Worm (Caenorhabditis elegans): ENCODE data around the gene wht-4.

Gene wht-4

DNA sequence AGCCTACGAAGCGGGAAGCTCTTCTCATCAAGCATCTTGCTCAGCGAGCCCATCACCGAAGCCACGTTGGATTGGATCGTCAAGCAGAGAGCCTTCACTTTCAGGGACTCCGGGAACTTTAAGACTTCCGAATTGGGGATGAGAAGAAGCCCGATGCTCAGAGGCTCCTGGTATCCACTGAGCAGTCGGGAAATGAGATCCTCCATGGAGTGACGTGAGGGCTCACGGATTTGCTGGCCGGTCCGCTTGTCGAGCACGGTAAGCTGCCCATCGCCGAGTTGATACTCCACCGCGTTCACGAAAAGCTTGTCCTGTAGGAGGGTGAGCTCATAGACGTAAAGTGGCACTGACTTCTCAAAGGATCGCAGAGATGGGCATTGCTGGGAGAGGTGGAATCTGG is 31.2 kb upstream of the wht-4 start:
- TF ChIP-seq ZK546.5 (tag; optimal IDR thresholded peaks at IDR 0.05) = no peak
- no peak for TF ChIP-seq unc-39 (tag; optimal IDR thresholded peaks at IDR 0.05)
- peak; percentile 58; the same call in 1 of the 2 replicates for TF ChIP-seq set-16 (GFP tag; IDR thresholded peaks at IDR 0.05)
- no peak for TF ChIP-seq Y48G9A.11 (GFP tag; IDR thresholded peaks at IDR 0.05)
- TF ChIP-seq hmg-1.1 (GFP tag; IDR thresholded peaks at IDR 0.05) = no peak

DNA sequence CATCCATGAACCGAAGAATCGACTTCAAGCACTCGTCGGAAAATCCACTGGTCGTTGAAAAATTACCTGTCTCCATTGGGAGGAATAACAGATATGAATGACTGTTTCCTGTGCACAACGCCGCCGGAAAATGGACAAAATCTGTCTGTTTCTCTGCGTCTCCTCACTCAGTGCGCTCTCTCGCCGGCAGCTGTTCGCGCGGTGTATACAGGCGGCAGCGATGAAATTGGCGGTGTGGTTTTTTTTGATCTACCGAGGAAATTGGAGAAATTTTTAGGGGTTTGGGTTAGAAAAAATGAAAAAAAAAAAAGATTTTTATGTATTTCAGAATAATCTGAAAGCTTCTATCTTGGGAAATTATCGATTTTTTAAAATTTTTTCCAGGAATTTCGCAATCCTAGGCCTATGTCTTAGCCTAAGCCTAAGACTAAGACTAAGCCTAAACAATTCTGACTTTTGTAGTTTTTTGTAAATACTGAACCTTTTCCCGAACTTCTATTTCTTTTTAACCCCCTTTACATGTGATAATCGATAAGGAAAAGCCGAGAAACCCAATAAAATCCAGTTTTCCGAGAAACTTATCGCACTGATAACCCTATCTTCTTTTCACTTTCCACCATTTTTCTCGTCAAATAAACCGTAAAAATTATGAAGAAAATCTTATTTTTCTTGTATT is 30.6 kb upstream of the wht-4 start, which contains the start of the genes fbxc-50 and C17F4.2:
Gene fbxc-50, minus strand, starts transcription at position 81 of the 676 bp plus-strand sequence.
Gene C17F4.2, plus strand, starts transcription at position 626 of the 676 bp plus-strand sequence.
- TF ChIP-seq tag-97 (GFP tag; IDR thresholded peaks at IDR 0.05) (no peak), mdt-29 (GFP tag; IDR thresholded peaks at IDR 0.05) (no peak), ztf-11 (tag; optimal IDR thresholded peaks at IDR 0.05) (no peak), gei-8 (GFP tag; optimal IDR thresholded peaks at IDR 0.05) (no peak), jun-1 (tag; optimal IDR thresholded peaks at IDR 0.05) (no peak), saeg-2 (GFP tag; IDR thresholded peaks at IDR 0.05) (no peak), mdl-1 (tag; optimal IDR thresholded peaks at IDR 0.05) (no peak)

DNA sequence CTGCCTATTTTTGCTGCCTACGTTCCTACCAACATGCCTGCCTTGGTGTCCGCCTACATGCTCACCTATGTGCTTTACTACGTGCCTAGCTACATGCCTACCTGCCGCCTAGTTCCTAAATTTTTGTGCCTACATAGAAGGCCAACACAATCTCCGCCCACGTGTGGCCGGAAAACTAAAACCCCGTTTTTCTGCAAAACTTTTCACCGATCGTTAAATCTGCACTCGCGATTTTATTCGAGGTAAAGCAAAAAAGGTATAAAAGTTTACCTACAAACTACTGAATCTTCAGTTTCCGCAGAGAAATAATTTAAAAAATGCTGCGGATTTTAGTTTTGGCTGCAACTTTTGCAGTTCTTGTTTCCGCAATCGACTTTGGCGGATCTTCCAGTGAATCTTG is 29.3 kb upstream of the wht-4 start, which contains the start of gene clec-124:
Gene clec-124, plus strand, starts transcription at position 301 of the 400 bp plus-strand sequence.
- TF ChIP-seq daf-12 (tag; optimal IDR thresholded peaks at IDR 0.05) (no peak), dve-1 (tag; optimal IDR thresholded peaks at IDR 0.05; ENCODE audit: insufficient read depth) (no peak), mep-1 (tag; optimal IDR thresholded peaks at IDR 0.05) (no peak), ctbp-1 (GFP tag; IDR thresholded peaks at IDR 0.05) (no peak), aly-2 (tag; optimal IDR thresholded peaks at IDR 0.05) (no peak), lin-39 (tag; optimal IDR thresholded peaks at IDR 0.05) (no peak), zag-1 (tag; optimal IDR thresholded peaks at IDR 0.05) (no peak), Y48G9A.11 (GFP tag; IDR thresholded peaks at IDR 0.05) (no peak), snpc-4 (tag; optimal IDR thresholded peaks at IDR 0.05) (no peak), nhr-42 (GFP tag; IDR thresholded peaks at IDR 0.05) (no peak), ces-1 (GFP tag; optimal IDR thresholded peaks at IDR 0.05) (no peak), ceh-82 (tag; optimal IDR thresholded peaks at IDR 0.05) (no peak), nhr-28 (tag; optimal IDR thresholded peaks at IDR 0.05) (no peak)

DNA sequence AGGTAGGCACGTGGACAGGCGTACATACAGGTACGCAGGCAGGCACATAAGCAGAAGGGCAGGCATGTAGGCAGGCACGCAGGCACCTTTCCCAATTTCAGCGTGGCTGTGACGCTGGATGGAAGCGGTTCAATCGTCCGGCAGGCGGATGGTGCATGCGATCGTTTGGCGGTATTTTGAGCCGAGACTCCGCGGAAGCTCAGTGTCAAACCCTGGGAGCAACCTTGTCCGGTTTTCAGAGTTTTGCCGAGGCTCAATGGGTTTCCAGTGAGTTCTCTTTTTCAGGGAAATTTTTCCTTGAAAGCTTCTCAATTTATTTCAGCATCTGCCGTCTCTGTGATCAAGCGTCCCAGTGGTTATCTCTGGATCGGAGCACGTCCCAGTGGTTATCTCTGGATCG is 28.5 kb upstream of the wht-4 start:
- TF ChIP-seq set-16 (GFP tag; IDR thresholded peaks at IDR 0.05) (peak; percentile 60; the same call in 1 of the 2 replicates), dmd-8 (GFP tag; IDR thresholded peaks at IDR 0.05) (no peak)

DNA sequence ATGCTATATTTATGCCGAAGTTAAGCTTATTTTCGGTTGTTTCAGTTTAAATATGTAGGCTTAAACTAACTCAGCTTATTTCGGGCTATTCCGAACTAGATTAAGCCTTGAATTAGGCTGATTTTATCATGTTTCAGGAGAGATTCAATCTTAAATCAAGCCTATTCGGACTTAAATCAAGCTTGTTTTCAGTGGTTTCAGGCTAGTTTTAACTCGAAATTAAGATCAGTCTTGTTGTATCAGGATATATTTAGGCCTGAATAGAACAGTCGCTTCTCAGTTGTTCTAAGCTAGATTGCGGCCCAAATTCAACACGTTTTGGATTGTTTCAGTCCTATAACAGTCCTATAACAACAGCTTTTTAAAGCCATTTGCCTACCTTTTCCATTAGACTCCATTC is 27.0 kb upstream of the wht-4 start:
- TF ChIP-seq set-16 (GFP tag; IDR thresholded peaks at IDR 0.05) (no peak), aha-1 (tag) (peak; percentile 96)

DNA sequence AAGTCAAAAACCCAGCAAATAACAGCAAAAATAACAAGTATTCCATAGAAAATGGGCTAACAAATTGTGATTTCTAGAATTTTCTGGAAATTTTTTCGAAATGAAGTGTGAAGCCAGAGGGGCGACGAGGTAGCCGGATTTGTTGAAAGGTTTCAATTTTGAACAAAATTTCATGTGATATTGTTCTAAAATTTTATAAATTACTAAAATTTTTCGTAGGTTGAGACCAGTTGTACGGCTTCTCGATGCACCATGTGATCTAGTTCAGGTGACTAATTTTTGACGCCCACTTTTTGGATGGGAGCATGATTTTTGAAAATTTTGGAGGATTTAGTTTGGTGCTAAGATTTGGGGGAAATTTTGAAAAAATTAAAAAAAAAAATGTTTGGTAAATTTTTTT is 19.5 kb upstream of the wht-4 start, which contains the start of gene gcy-19:
Gene gcy-19, minus strand, starts transcription at position 101 of the 400 bp plus-strand sequence.
- TF ChIP-seq unc-62 (GFP tag; optimal IDR thresholded peaks at IDR 0.05 in 1 of 2) (peak in 1 of 2 experiments; percentile 8), unc-62 (tag; optimal IDR thresholded peaks at IDR 0.05) (no peak), gei-8 (GFP tag; optimal IDR thresholded peaks at IDR 0.05) (no peak)

DNA sequence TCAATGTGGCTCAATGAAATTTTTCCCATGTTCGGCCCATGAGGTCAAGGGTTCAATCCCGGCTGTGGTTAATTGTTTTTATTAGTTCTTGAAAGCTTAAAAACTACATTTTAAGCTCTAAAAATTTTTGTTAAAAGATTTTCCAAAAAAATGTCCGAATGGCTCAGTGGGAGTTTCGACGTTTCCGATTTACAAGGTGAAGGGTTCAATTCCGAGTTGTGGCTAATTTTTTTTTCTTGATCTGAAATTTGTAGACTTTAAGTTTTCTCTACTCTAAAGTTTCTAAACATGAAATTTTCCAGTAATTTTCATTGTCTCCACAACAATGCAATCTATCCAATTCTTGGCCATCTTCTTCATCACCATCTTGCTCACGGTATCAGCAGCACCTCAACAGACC is 16.2 kb upstream of the wht-4 start, which contains the start of gene F02E11.2:
Gene F02E11.2, plus strand, starts transcription at position 301 of the 400 bp plus-strand sequence.
- TF ChIP-seq nhr-111 (GFP tag; optimal IDR thresholded peaks at IDR 0.05) = no peak
- no peak for TF ChIP-seq ceh-62 (tag; optimal IDR thresholded peaks at IDR 0.05)
- TF ChIP-seq unc-62 (GFP tag; optimal IDR thresholded peaks at IDR 0.05 in 1 of 2) = no peak
- TF ChIP-seq unc-62 (tag; optimal IDR thresholded peaks at IDR 0.05) = no peak
- TF ChIP-seq hif-1 (tag; optimal IDR thresholded peaks at IDR 0.05) = no peak

Data from whole organism, L4 larva.